Fruit fly (Drosophila melanogaster) whole organism, embryonic: ENCODE measurements around the gene CG14840.

Experiments
- Atf6 ChIP-seq: fragments of 200-800 bp; sonication (Bioruptor generic); IDR thresholded peaks from 2 replicates; pipeline ENCODE4 v1.3.6; 2022; ENCODE audit warnings: missing biosample characterization, missing genetic modification characterization
- CG10274 ChIP-seq: fragments of 200-800 bp; sonication (Bioruptor generic); optimal IDR thresholded peaks from 3 replicates; lab custom pipeline; 2017; ENCODE audit warnings: missing biosample characterization, mild to moderate bottlenecking, missing genetic modification characterization
- CG10321 ChIP-seq: fragments of 200-800 bp; sonication (Bioruptor generic); IDR thresholded peaks from 2 replicates; pipeline ENCODE4 v1.3.6; 2022; ENCODE audit warnings: missing biosample characterization, missing genetic modification characterization
- CG10565 ChIP-seq: fragments of 200-800 bp; sonication (Bioruptor generic); optimal IDR thresholded peaks from 3 replicates; lab custom pipeline; 2016; ENCODE audit warnings: missing biosample characterization, mild to moderate bottlenecking, missing genetic modification characterization
- CG10654 ChIP-seq: fragments of 200-800 bp; sonication (Bioruptor generic); optimal IDR thresholded peaks from 2 replicates; lab custom pipeline; 2016; ENCODE audit warnings: missing biosample characterization, missing genetic modification characterization
- CG12104 ChIP-seq: fragments of 200-800 bp; sonication (Bioruptor generic); optimal IDR thresholded peaks from 3 replicates; lab custom pipeline; 2016; ENCODE audit warnings: missing biosample characterization, missing genetic modification characterization
- CG12299 ChIP-seq: fragments of 200-800 bp; sonication (Bioruptor generic); optimal IDR thresholded peaks from 2 replicates; lab custom pipeline; 2018; ENCODE audit warnings: missing biosample characterization, mild to moderate bottlenecking, missing genetic modification characterization
- CG12769 ChIP-seq: fragments of 200-800 bp; sonication (Bioruptor generic); optimal IDR thresholded peaks from 2 replicates; lab custom pipeline; 2019; ENCODE audit warnings: missing biosample characterization, mild to moderate bottlenecking, missing genetic modification characterization, moderate library complexity
- CG13775 ChIP-seq: fragments of 200-800 bp; sonication (Bioruptor generic); optimal IDR thresholded peaks from 3 replicates; lab custom pipeline; 2017; ENCODE audit warnings: missing biosample characterization, mild to moderate bottlenecking, missing genetic modification characterization
- CG13894 ChIP-seq: fragments of 200-800 bp; sonication (Bioruptor generic); optimal IDR thresholded peaks from 3 replicates; lab custom pipeline; 2018; ENCODE audit warnings: missing biosample characterization, mild to moderate bottlenecking, missing genetic modification characterization, moderate library complexity
- CG1647 ChIP-seq: fragments of 200-800 bp; sonication (Bioruptor generic); optimal IDR thresholded peaks from 3 replicates; lab custom pipeline; 2016; ENCODE audit warnings: missing biosample characterization, missing genetic modification characterization
- CG1832 ChIP-seq: fragments of 200-800 bp; sonication (Bioruptor generic); optimal IDR thresholded peaks from 2 replicates; lab custom pipeline; 2017; ENCODE audit warnings: missing biosample characterization, mild to moderate bottlenecking, missing genetic modification characterization, inconsistent platforms
- CG2875 ChIP-seq: fragments of 200-800 bp; sonication (Bioruptor generic); optimal IDR thresholded peaks from 2 replicates; lab custom pipeline; 2017; ENCODE audit warnings: missing biosample characterization, mild to moderate bottlenecking, missing genetic modification characterization, missing genetic modification reagents
- CG32532 ChIP-seq: fragments of 200-800 bp; sonication (Bioruptor generic); IDR thresholded peaks from 2 replicates; pipeline ENCODE4 v1.3.6; 2022; ENCODE audit warnings: missing biosample characterization, missing genetic modification characterization
- CG32767 ChIP-seq: fragments of 200-800 bp; sonication (Bioruptor generic); IDR thresholded peaks from 2 replicates; pipeline ENCODE4 v1.3.6; 2022; ENCODE audit warnings: missing biosample characterization, missing genetic modification characterization
- CG33557 ChIP-seq: fragments of 200-800 bp; sonication (Bioruptor generic); optimal IDR thresholded peaks from 2 replicates; lab custom pipeline; 2019; ENCODE audit warnings: missing biosample characterization, mild to moderate bottlenecking, missing genetic modification characterization, moderate library complexity
- CG42726 ChIP-seq: fragments of 200-800 bp; sonication (Bioruptor generic); IDR thresholded peaks from 2 replicates; pipeline ENCODE4 v1.3.6; 2022; ENCODE audit warnings: missing biosample characterization, missing genetic modification characterization; ENCODE audit not compliant: partially characterized antibody
- CG5953 ChIP-seq: fragments of 200-800 bp; sonication (Bioruptor generic); IDR thresholded peaks from 2 replicates; pipeline ENCODE4 v1.3.6; 2022; ENCODE audit warnings: missing biosample characterization, missing genetic modification characterization
- CG6272 ChIP-seq: fragments of 200-800 bp; sonication (Bioruptor generic); IDR thresholded peaks from 2 replicates; pipeline ENCODE4 v1.3.6; 2022; ENCODE audit warnings: missing biosample characterization, missing genetic modification characterization
- CG6854 ChIP-seq: fragments of 200-800 bp; sonication (Bioruptor generic); optimal IDR thresholded peaks from 3 replicates; lab custom pipeline; 2017; ENCODE audit warnings: missing biosample characterization, mild to moderate bottlenecking, missing genetic modification characterization
- CG7372 ChIP-seq: fragments of 200-800 bp; sonication (Bioruptor generic); IDR thresholded peaks from 2 replicates; pipeline ENCODE4 v1.3.6; 2022; ENCODE audit warnings: missing biosample characterization, missing genetic modification characterization
- CG8765 ChIP-seq: fragments of 200-800 bp; sonication (Bioruptor generic); IDR thresholded peaks from 2 replicates; pipeline ENCODE4 v1.3.6; 2022; ENCODE audit warnings: missing biosample characterization, missing genetic modification characterization
- Dll ChIP-seq: fragments of 200-800 bp; sonication (Bioruptor generic); IDR thresholded peaks from 4 replicates; pipeline ENCODE4 v1.3.6; 2022; ENCODE audit warnings: missing biosample characterization, missing genetic modification characterization; ENCODE audit not compliant: partially characterized antibody
- Dref ChIP-seq: fragments of 200-800 bp; sonication (Bioruptor generic); IDR thresholded peaks from 2 replicates; pipeline ENCODE4 v1.3.6; 2022; ENCODE audit warnings: missing biosample characterization, missing genetic modification characterization
- Drgx ChIP-seq: fragments of 200-800 bp; sonication (Bioruptor generic); IDR thresholded peaks from 2 replicates; pipeline ENCODE4 v1.3.6; 2022; ENCODE audit warnings: missing biosample characterization, missing genetic modification characterization
- E2f1 ChIP-seq: fragments of 200-800 bp; sonication (Bioruptor generic); IDR thresholded peaks from 2 replicates; pipeline ENCODE4 v1.3.6; 2022; ENCODE audit warnings: missing biosample characterization, missing genetic modification characterization
- Elba2 ChIP-seq: fragments of 200-800 bp; sonication (Bioruptor generic); optimal IDR thresholded peaks from 3 replicates; lab custom pipeline; 2016; ENCODE audit warnings: missing biosample characterization, missing genetic modification characterization
- Fer1 ChIP-seq: fragments of 200-800 bp; sonication (Bioruptor generic); optimal IDR thresholded peaks from 2 replicates; lab custom pipeline; 2017; ENCODE audit warnings: missing biosample characterization, mild to moderate bottlenecking, missing genetic modification characterization
- Hmx ChIP-seq: fragments of 200-800 bp; sonication (Bioruptor generic); optimal IDR thresholded peaks from 2 replicates; lab custom pipeline; 2016; ENCODE audit warnings: missing biosample characterization, missing genetic modification characterization
- Lhr ChIP-seq: fragments of 200-800 bp; sonication (Bioruptor generic); optimal IDR thresholded peaks from 3 replicates; lab custom pipeline; 2017; ENCODE audit warnings: mild to moderate bottlenecking, missing biosample characterization, missing genetic modification reagents, missing genetic modification characterization
- Myb ChIP-seq: fragments of 200-800 bp; sonication (Bioruptor generic); optimal IDR thresholded peaks from 2 replicates; lab custom pipeline; 2016; ENCODE audit warnings: missing biosample characterization, missing genetic modification characterization
- Nf-YA ChIP-seq: fragments of 200-800 bp; sonication (Bioruptor generic); IDR thresholded peaks from 2 replicates; pipeline ENCODE4 v1.3.6; 2022; ENCODE audit warnings: missing biosample characterization, missing genetic modification characterization
- Nf-YC ChIP-seq: fragments of 200-800 bp; optimal IDR thresholded peaks from 3 replicates; lab custom pipeline; 2019; ENCODE audit warnings: missing biosample characterization, mild to moderate bottlenecking, missing genetic modification characterization, moderate library complexity
- PHDP ChIP-seq: fragments of 200-800 bp; sonication (Bioruptor generic); optimal IDR thresholded peaks from 3 replicates; lab custom pipeline; 2018; ENCODE audit warnings: missing biosample characterization, mild to moderate bottlenecking, missing genetic modification characterization, moderate library complexity
- abd-A ChIP-seq: fragments of 200-800 bp; sonication (Bioruptor generic); optimal IDR thresholded peaks from 3 replicates; lab custom pipeline; 2019; ENCODE audit warnings: missing biosample characterization, mild to moderate bottlenecking, missing genetic modification characterization, moderate library complexity
- ac ChIP-seq: fragments of 200-800 bp; sonication (Bioruptor generic); optimal IDR thresholded peaks from 3 replicates; lab custom pipeline; 2017; ENCODE audit warnings: missing biosample characterization, mild to moderate bottlenecking, missing genetic modification characterization
- amos ChIP-seq: fragments of 200-800 bp; sonication (Bioruptor generic); IDR thresholded peaks from 2 replicates; pipeline ENCODE4 v1.3.6; 2022; ENCODE audit warnings: missing biosample characterization, missing genetic modification characterization; ENCODE audit not compliant: partially characterized antibody
- chif ChIP-seq, 2 experiments: fragments of 200-800 bp; sonication (Bioruptor generic); optimal IDR thresholded peaks; 3 replicates each; lab custom pipeline; 2016; ENCODE audit warnings: missing biosample characterization in 2 of 2, missing genetic modification characterization in 2 of 2
- chm ChIP-seq: fragments of 200-800 bp; sonication (Bioruptor generic); IDR thresholded peaks from 2 replicates; pipeline ENCODE4 v1.3.6; 2022; ENCODE audit warnings: missing biosample characterization, missing genetic modification characterization
- crp ChIP-seq, 2 experiments: fragments of 200-800 bp; sonication (Bioruptor generic); optimal IDR thresholded peaks; 2 replicates in 1 of 2; 3 replicates in 1 of 2; lab custom pipeline; 2017; ENCODE audit warnings: missing biosample characterization in 2 of 2, missing genetic modification characterization in 2 of 2, mild to moderate bottlenecking in 1 of 2, moderate library complexity in 1 of 2
- fd102C ChIP-seq: fragments of 200-800 bp; sonication (Bioruptor generic); optimal IDR thresholded peaks from 2 replicates; lab custom pipeline; 2018; ENCODE audit warnings: missing biosample characterization, mild to moderate bottlenecking, missing genetic modification characterization, moderate library complexity
- gcm ChIP-seq: fragments of 200-800 bp; sonication (Bioruptor generic); optimal IDR thresholded peaks from 2 replicates; lab custom pipeline; 2019; ENCODE audit warnings: missing biosample characterization, mild to moderate bottlenecking, missing genetic modification characterization, moderate library complexity
- ind ChIP-seq: fragments of 200-800 bp; sonication (Bioruptor generic); optimal IDR thresholded peaks from 3 replicates; lab custom pipeline; 2016; ENCODE audit warnings: missing biosample characterization, missing genetic modification characterization
- knrl ChIP-seq: fragments of 200-800 bp; sonication (Bioruptor generic); IDR thresholded peaks from 3 replicates; pipeline ENCODE4 v1.3.6; 2022; ENCODE audit warnings: missing biosample characterization, missing genetic modification characterization; ENCODE audit not compliant: partially characterized antibody
- nau ChIP-seq: fragments of 200-800 bp; sonication (Bioruptor generic); optimal IDR thresholded peaks from 3 replicates; lab custom pipeline; 2017; ENCODE audit warnings: missing biosample characterization, mild to moderate bottlenecking, missing genetic modification characterization, missing genetic modification reagents
- onecut ChIP-seq: fragments of 200-800 bp; sonication (Bioruptor generic); IDR thresholded peaks from 2 replicates; pipeline ENCODE4 v1.3.6; 2022; ENCODE audit warnings: missing biosample characterization, missing genetic modification characterization
- rib ChIP-seq: fragments of 200-800 bp; sonication (Bioruptor generic); IDR thresholded peaks from 2 replicates; pipeline ENCODE4 v1.3.6; 2022; ENCODE audit warnings: missing biosample characterization, missing genetic modification characterization
- run ChIP-seq: fragments of 200-800 bp; sonication (Bioruptor generic); optimal IDR thresholded peaks from 3 replicates; lab custom pipeline; 2018; ENCODE audit warnings: missing biosample characterization, mild to moderate bottlenecking, missing genetic modification characterization
- tin ChIP-seq: fragments of 200-800 bp; sonication (Bioruptor generic); optimal IDR thresholded peaks from 3 replicates; lab custom pipeline; 2016; ENCODE audit warnings: missing biosample characterization, missing genetic modification characterization
- ttk ChIP-seq: fragments of 200-800 bp; sonication (Bioruptor generic); IDR thresholded peaks from 2 replicates; pipeline ENCODE4 v2.1.2; 2022; ENCODE audit warnings: missing biosample characterization, missing genetic modification characterization
- wdn ChIP-seq: fragments of 200-800 bp; sonication (Bioruptor generic); IDR thresholded peaks from 2 replicates; pipeline ENCODE4 v1.3.6; 2022; ENCODE audit warnings: missing biosample characterization, missing genetic modification characterization

CG14840 gene

DNA sequence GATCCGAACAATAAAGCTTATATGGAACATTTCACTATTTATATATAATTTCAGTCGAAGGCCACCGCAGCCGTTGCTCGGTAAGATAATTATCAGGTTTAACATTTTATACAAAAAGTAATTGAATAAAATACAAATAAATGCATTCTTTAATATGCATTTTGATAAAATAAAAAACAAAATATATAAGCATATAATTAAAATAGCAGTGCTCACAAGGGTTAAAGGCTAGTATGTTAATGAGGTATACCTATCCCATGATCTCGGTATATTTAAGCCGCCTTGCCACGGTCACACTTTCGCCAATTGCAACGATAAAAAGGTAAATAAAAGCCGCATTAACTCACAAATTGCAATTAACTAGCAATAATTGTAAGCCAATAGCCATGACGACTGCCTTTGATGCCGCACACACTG lies 47.8 kb upstream of the CG14840 start, which contains the start of gene Polr2I (continued):
- no peak for TF ChIP-seq Drgx (GFP tag; lab: Robert Waterston, UW)
- peak; percentile 21 for TF ChIP-seq PHDP (tag; lab: Kevin White, UChicago)
- no peak for TF ChIP-seq CG10274
- TF ChIP-seq CG7372 (GFP tag; lab: Robert Waterston, UW): no peak
- peak; percentile 34 for TF ChIP-seq Nf-YC (tag; lab: Kevin White, UChicago)
- peak; percentile 12 for TF ChIP-seq CG12104 (GFP tag; lab: Kevin White, UChicago)
- no peak for TF ChIP-seq CG6854 (GFP tag; lab: Kevin White, UChicago)
- no peak for TF ChIP-seq Fer1 (GFP tag; lab: Kevin White, UChicago)
- no peak for TF ChIP-seq ttk
- no peak for TF ChIP-seq CG12299
- TF ChIP-seq CG10565 (GFP tag; lab: Kevin White, UChicago): no peak
- TF ChIP-seq Nf-YA (GFP tag; lab: Robert Waterston, UW): no peak
- no peak for TF ChIP-seq CG2875 (GFP tag; lab: Kevin White, UChicago)
- TF ChIP-seq gcm (GFP tag; lab: Kevin White, UChicago): no peak
- peak; percentile 28; the same call in 1 of the 2 replicates for TF ChIP-seq Atf6
- no peak for TF ChIP-seq CG10321 (GFP tag; lab: Robert Waterston, UW)
- TF ChIP-seq onecut: no peak
- no peak for TF ChIP-seq Dref
- no peak for TF ChIP-seq nau
- TF ChIP-seq CG13894: no peak
- no peak for TF ChIP-seq crp (GFP tag; optimal IDR thresholded peaks at IDR 0.05; lab: Kevin White, UChicago)
- TF ChIP-seq Hmx (GFP tag; lab: Kevin White, UChicago): no peak
- TF ChIP-seq CG5953 (GFP tag; lab: Robert Waterston, UW): no peak
- no peak for TF ChIP-seq CG12769 (tag; lab: Kevin White, UChicago)
- TF ChIP-seq CG32532 (GFP tag; lab: Robert Waterston, UW): peak; percentile 19; the same call in 1 of the 2 replicates
- no peak for TF ChIP-seq Elba2 (GFP tag; lab: Kevin White, UChicago)
- TF ChIP-seq Myb (GFP tag; lab: Kevin White, UChicago): no peak
- TF ChIP-seq CG8765 (GFP tag; lab: Robert Waterston, UW): no peak
- TF ChIP-seq run (tag; lab: Kevin White, UChicago): no peak
- no peak for TF ChIP-seq knrl
- 0 out of 2 replicates have a peak, but pooled peaks have one; percentile 25 for TF ChIP-seq CG42726 (GFP tag; lab: Robert Waterston, UW)
- peak; percentile 6 for TF ChIP-seq Lhr (GFP tag; lab: Kevin White, UChicago)
- no peak for TF ChIP-seq fd102C
- no peak for TF ChIP-seq wdn (GFP tag; lab: Robert Waterston, UW)
- peak; percentile 25 for TF ChIP-seq tin (GFP tag; lab: Kevin White, UChicago)
- no peak for TF ChIP-seq chm (GFP tag; lab: Robert Waterston, UW)
- no peak; the same call in 1 of the 2 replicates for TF ChIP-seq CG6272 (GFP tag; lab: Robert Waterston, UW)
- TF ChIP-seq ac (GFP tag; lab: Kevin White, UChicago): no peak
- TF ChIP-seq CG33557 (GFP tag; lab: Kevin White, UChicago): no peak
- peak; percentile 49 for TF ChIP-seq CG13775
- 0 out of 4 replicates have a peak, but pooled peaks have one; percentile 49 for TF ChIP-seq Dll (GFP tag; lab: Robert Waterston, UW)
- TF ChIP-seq CG10654 (GFP tag; lab: Kevin White, UChicago): peak; percentile 23
- no peak for TF ChIP-seq amos (GFP tag; lab: Robert Waterston, UW)
- TF ChIP-seq rib: no peak
- no peak for TF ChIP-seq E2f1
- TF ChIP-seq CG1832 (GFP tag; lab: Kevin White, UChicago): no peak
- no peak for TF ChIP-seq CG32767
- TF ChIP-seq abd-A (tag; lab: Kevin White, UChicago): no peak
- TF ChIP-seq chif (GFP tag; optimal IDR thresholded peaks at IDR 0.05; lab: Kevin White, UChicago): no peak
- peak; percentile 16 for TF ChIP-seq ind (GFP tag; lab: Kevin White, UChicago)
- TF ChIP-seq CG1647: no peak
